Fruit fly (Drosophila melanogaster): Measurements from ENCODE around the gene CG3226.

The CG3226 gene

dm6 chrX:6656023-6656594 is 2.1 kb upstream of the CG3226 start (continued):
- TF ChIP-seq CkIIα-i1 (GFP tag; IDR thresholded peaks at IDR 0.05) (no peak), CG3281 (GFP tag; optimal IDR thresholded peaks at IDR 0.05) (peak; percentile 89), onecut (GFP tag; IDR thresholded peaks at IDR 0.05) (peak; percentile 81), Dad (GFP tag; optimal IDR thresholded peaks at IDR 0.05) (peak; percentile 75), Xbp1 (GFP tag; optimal IDR thresholded peaks at IDR 0.05) (peak; percentile 87), B-H1 (GFP tag; IDR thresholded peaks at IDR 0.05) (peak; percentile 68), CG14667 (GFP tag; IDR thresholded peaks at IDR 0.05) (peak; percentile 68), Atf3 (GFP tag; optimal IDR thresholded peaks at IDR 0.05) (peak; percentile 60), CG3838 (GFP tag; optimal IDR thresholded peaks at IDR 0.05) (peak; percentile 26), dati (GFP tag; IDR thresholded peaks at IDR 0.05) (no peak), Sin3A (optimal IDR thresholded peaks at IDR 0.05) (no peak), jumu (GFP tag; optimal IDR thresholded peaks at IDR 0.05) (peak; percentile 58), CG11085 (GFP tag; IDR thresholded peaks at IDR 0.05) (peak; percentile 76), bcd (GFP tag; optimal IDR thresholded peaks at IDR 0.05) (peak; percentile 82), mirr (GFP tag; optimal IDR thresholded peaks at IDR 0.05) (peak; percentile 43), Dek (tag; optimal IDR thresholded peaks at IDR 0.05) (peak; percentile 78), TFAM (GFP tag; optimal IDR thresholded peaks at IDR 0.05) (peak; percentile 22), CHES-1-like (GFP tag; optimal IDR thresholded peaks at IDR 0.05) (peak; percentile 80), stc (GFP tag; IDR thresholded peaks at IDR 0.05) (peak; percentile 77), CG8478 (optimal IDR thresholded peaks at IDR 0.05) (no peak), kni (GFP tag; optimal IDR thresholded peaks at IDR 0.05) (peak; percentile 39), ranshi (GFP tag; IDR thresholded peaks at IDR 0.05) (peak; percentile 65), wor (GFP tag; IDR thresholded peaks at IDR 0.05) (peak; percentile 71), CG2116 (GFP tag; optimal IDR thresholded peaks at IDR 0.05) (peak; percentile 49), Fer2 (tag; optimal IDR thresholded peaks at IDR 0.05) (peak; percentile 49), CG15479 (GFP tag; optimal IDR thresholded peaks at IDR 0.05) (no peak), CG7556 (GFP tag; optimal IDR thresholded peaks at IDR 0.05) (peak; percentile 89), tx (GFP tag; optimal IDR thresholded peaks at IDR 0.05) (peak; percentile 69), cas (GFP tag; IDR thresholded peaks at IDR 0.05) (peak; percentile 44; the same call in 1 of the 2 replicates), CG2129 (GFP tag; IDR thresholded peaks at IDR 0.05; ENCODE audit: partially characterized antibody) (no peak), Mrtf (GFP tag; IDR thresholded peaks at IDR 0.05) (peak; percentile 69; the same call in 2 of the 3 replicates), H15 (GFP tag; IDR thresholded peaks at IDR 0.05) (peak; percentile 65; the same call in 2 of the 3 replicates), CG6254 (GFP tag; optimal IDR thresholded peaks at IDR 0.05) (peak; percentile 47), CG12391 (tag; optimal IDR thresholded peaks at IDR 0.05) (peak; percentile 82), Sry-β (GFP tag; optimal IDR thresholded peaks at IDR 0.05) (no peak), pzg (GFP tag; optimal IDR thresholded peaks at IDR 0.05) (no peak), ato (GFP tag; IDR thresholded peaks at IDR 0.05; ENCODE audit: partially characterized antibody) (no peak), Hr3 (GFP tag; optimal IDR thresholded peaks at IDR 0.05) (peak; percentile 79), CG10462 (GFP tag; optimal IDR thresholded peaks at IDR 0.05) (peak; percentile 64), tgo (GFP tag; IDR thresholded peaks at IDR 0.05) (peak; percentile 81), CG3163 (GFP tag; optimal IDR thresholded peaks at IDR 0.05) (peak; percentile 31), NK7.1 (GFP tag; optimal IDR thresholded peaks at IDR 0.05) (peak; percentile 70), CG14860 (GFP tag; IDR thresholded peaks at IDR 0.05; ENCODE audit: partially characterized antibody) (no peak), CG31365 (tag; optimal IDR thresholded peaks at IDR 0.05) (peak; percentile 38), Lhr (GFP tag; optimal IDR thresholded peaks at IDR 0.05) (peak; percentile 40), CG9727 (GFP tag; optimal IDR thresholded peaks at IDR 0.05) (peak; percentile 91), Doc2 (GFP tag; IDR thresholded peaks at IDR 0.05) (no peak), dpn (GFP tag; optimal IDR thresholded peaks at IDR 0.05) (peak; percentile 83 to 87), CG6654 (GFP tag; optimal IDR thresholded peaks at IDR 0.05) (peak; percentile 59), sima (GFP tag; optimal IDR thresholded peaks at IDR 0.05) (peak; percentile 66), Meics (GFP tag; optimal IDR thresholded peaks at IDR 0.05) (peak; percentile 89)

Data from whole organism, embryonic.